Fruit fly (Drosophila melanogaster): Measurements from ENCODE around the gene Lim3.
A peak's percentile ranks its signal among the peaks of the same experiment; 100 is the strongest.

DNA sequence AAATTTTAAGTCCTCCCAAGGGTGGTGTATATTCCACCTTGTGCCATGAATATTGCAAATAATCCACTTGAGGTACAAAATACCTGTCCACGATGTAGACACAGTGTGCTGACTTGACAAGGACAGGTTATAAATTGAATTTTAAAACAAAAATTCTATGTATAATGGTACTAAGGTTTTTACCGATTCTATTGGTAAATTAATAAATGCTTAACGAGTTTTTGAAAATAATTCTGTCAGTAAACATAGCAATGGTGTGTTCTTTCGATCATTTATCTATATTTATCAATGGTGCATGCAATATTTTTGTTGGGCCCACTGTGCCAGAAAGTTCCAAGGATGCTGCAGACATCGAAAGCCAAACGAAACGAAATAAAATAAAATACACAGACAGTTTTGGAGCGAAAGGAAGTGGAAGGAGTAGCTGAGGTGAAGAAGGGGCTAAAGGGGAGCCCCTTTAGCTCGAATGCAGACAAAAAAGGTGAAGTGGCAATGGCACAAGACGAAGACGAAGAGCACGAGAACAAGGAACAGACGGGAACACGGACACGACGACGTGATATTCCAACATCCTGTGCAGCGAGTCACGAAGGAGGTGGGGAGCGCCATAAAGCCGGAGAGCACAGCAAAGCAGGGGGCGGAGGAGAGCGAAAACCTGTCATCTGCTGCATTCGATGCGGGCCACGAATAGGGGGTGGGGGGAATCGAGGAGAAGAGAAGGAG is 27.9 kb upstream of the Lim3 start:
- TF ChIP-seq CG34367 (tag; optimal IDR thresholded peaks at IDR 0.05) (peak; percentile 88), gl (tag; optimal IDR thresholded peaks at IDR 0.05) (peak; percentile 52), fd96Ca (GFP tag; IDR thresholded peaks at IDR 0.05) (no peak), rn (GFP tag; IDR thresholded peaks at IDR 0.05) (0 out of 2 replicates have a peak, but pooled peaks have one; percentile 10), CG8159 (tag; optimal IDR thresholded peaks at IDR 0.05) (peak; percentile 93), Snoo (tag; optimal IDR thresholded peaks at IDR 0.05) (peak; percentile 80), CG10348 (GFP tag; IDR thresholded peaks at IDR 0.05) (no peak), EcR (GFP tag; optimal IDR thresholded peaks at IDR 0.05) (peak; percentile 92), CG4496 (GFP tag; IDR thresholded peaks at IDR 0.05) (0 out of 3 replicates have a peak, but pooled peaks have one; percentile 47), CG9948 (tag; optimal IDR thresholded peaks at IDR 0.05) (peak; percentile 91), CG8301 (tag; optimal IDR thresholded peaks at IDR 0.05) (peak; percentile 62), CG12605 (GFP tag; IDR thresholded peaks at IDR 0.05) (no peak), Pif1A (GFP tag; optimal IDR thresholded peaks at IDR 0.05) (peak; percentile 76), CG13204 (GFP tag; optimal IDR thresholded peaks at IDR 0.05) (no peak)

Data from whole organism, pupa.